Fruit fly (Drosophila melanogaster): ENCODE measurements around the gene Lip4.

Lip4 gene

dm6 chr2L:10504895-10505294, 22.5 kb upstream of the Lip4 start (continued):
- TF ChIP-seq Rfx (GFP tag; IDR thresholded peaks at IDR 0.05) (no peak; the same call in 1 of the 2 replicates), fd96Cb (tag; optimal IDR thresholded peaks at IDR 0.05) (no peak), prd (optimal IDR thresholded peaks at IDR 0.05) (no peak), prd (GFP tag; IDR thresholded peaks at IDR 0.05) (no peak; the same call in 2 of the 3 replicates), sisA (GFP tag; IDR thresholded peaks at IDR 0.05) (no peak), fd64A (GFP tag; optimal IDR thresholded peaks at IDR 0.05) (peak; percentile 55), fd102C (GFP tag; optimal IDR thresholded peaks at IDR 0.05) (peak; percentile 47), CG1792 (GFP tag; optimal IDR thresholded peaks at IDR 0.05) (no peak), en (GFP tag; optimal IDR thresholded peaks at IDR 0.05) (no peak), CG8359 (GFP tag; optimal IDR thresholded peaks at IDR 0.05; ENCODE audit: borderline replicate concordance) (no peak), HHEX (GFP tag; optimal IDR thresholded peaks at IDR 0.05) (no peak), bab2 (GFP tag; optimal IDR thresholded peaks at IDR 0.05) (no peak), H2.0 (GFP tag; IDR thresholded peaks at IDR 0.05) (0 out of 2 replicates have a peak, but pooled peaks have one; percentile 4), CG1647 (GFP tag; optimal IDR thresholded peaks at IDR 0.05) (peak; percentile 3), usp (GFP tag; optimal IDR thresholded peaks at IDR 0.05) (no peak), Dref (GFP tag; IDR thresholded peaks at IDR 0.05) (no peak), GATAe (GFP tag; conservative IDR thresholded peaks at IDR 0.05) (no peak), Chrac-16 (GFP tag; optimal IDR thresholded peaks at IDR 0.05) (no peak), nau (GFP tag; optimal IDR thresholded peaks at IDR 0.05) (no peak), sna (GFP tag; IDR thresholded peaks at IDR 0.05; ENCODE audit: partially characterized antibody) (no peak), lov (optimal IDR thresholded peaks at IDR 0.05) (no peak), lov (GFP tag; IDR thresholded peaks at IDR 0.05) (0 out of 3 replicates have a peak, but pooled peaks have one; percentile 9), ab (GFP tag; optimal IDR thresholded peaks at IDR 0.05) (no peak), CG14710 (tag; optimal IDR thresholded peaks at IDR 0.05) (peak; percentile 53), sima (GFP tag; optimal IDR thresholded peaks at IDR 0.05) (no peak), jing (GFP tag; optimal IDR thresholded peaks at IDR 0.05) (no peak), ftz-f1 (GFP tag; optimal IDR thresholded peaks at IDR 0.05) (no peak), CG8281 (tag; optimal IDR thresholded peaks at IDR 0.05) (no peak), Dad (GFP tag; optimal IDR thresholded peaks at IDR 0.05) (no peak), wdn (GFP tag; IDR thresholded peaks at IDR 0.05) (no peak), ac (GFP tag; optimal IDR thresholded peaks at IDR 0.05) (peak; percentile 56), zen2 (GFP tag; IDR thresholded peaks at IDR 0.05; ENCODE audit: partially characterized antibody) (no peak), CG6791 (GFP tag; IDR thresholded peaks at IDR 0.05; ENCODE audit: partially characterized antibody) (peak; percentile 31; the same call in 1 of the 3 replicates), CG2875 (GFP tag; optimal IDR thresholded peaks at IDR 0.05) (peak; percentile 22), CG9437 (GFP tag; optimal IDR thresholded peaks at IDR 0.05) (no peak), Atf-2 (GFP tag; optimal IDR thresholded peaks at IDR 0.05) (no peak), dpn (GFP tag; optimal IDR thresholded peaks at IDR 0.05) (no peak), gsb-n (tag; optimal IDR thresholded peaks at IDR 0.05) (no peak), CG3281 (GFP tag; optimal IDR thresholded peaks at IDR 0.05) (no peak), Ssrp (tag; optimal IDR thresholded peaks at IDR 0.05) (no peak), Vsx1 (GFP tag; optimal IDR thresholded peaks at IDR 0.05) (peak; percentile 24), ash1 (GFP tag; optimal IDR thresholded peaks at IDR 0.05) (no peak), Bdp1 (GFP tag; optimal IDR thresholded peaks at IDR 0.05) (no peak), CG3407 (GFP tag; optimal IDR thresholded peaks at IDR 0.05) (peak; percentile 48), Spps (tag; optimal IDR thresholded peaks at IDR 0.05) (peak; percentile 8), gce (GFP tag; IDR thresholded peaks at IDR 0.05) (0 out of 3 replicates have a peak, but pooled peaks have one; percentile 12), D19B (GFP tag; optimal IDR thresholded peaks at IDR 0.05) (no peak), p53 (GFP tag; optimal IDR thresholded peaks at IDR 0.05) (no peak), CG7357 (GFP tag; IDR thresholded peaks at IDR 0.05) (no peak), CG9817 (tag; optimal IDR thresholded peaks at IDR 0.05) (no peak), CG7745 (tag; optimal IDR thresholded peaks at IDR 0.05) (peak; percentile 27), CG15073 (GFP tag; optimal IDR thresholded peaks at IDR 0.05) (no peak)
